Fruit fly (Drosophila melanogaster): ENCODE measurements around the gene Cpr72Eb.

Cpr72Eb gene

dm6 chr3L:16392203-16392800 lies 27.6 kb downstream of the Cpr72Eb start (continued):
- no peak for TF ChIP-seq CG9817 (tag; optimal IDR thresholded peaks at IDR 0.05)
- TF ChIP-seq gcm (GFP tag; optimal IDR thresholded peaks at IDR 0.05): no peak
- 0 out of 3 replicates have a peak, but pooled peaks have one; percentile 8 for TF ChIP-seq HLH4C (GFP tag; IDR thresholded peaks at IDR 0.05; ENCODE audit: partially characterized antibody)
- TF ChIP-seq pros (GFP tag; optimal IDR thresholded peaks at IDR 0.05): no peak

- TF ChIP-seq tio (GFP tag; optimal IDR thresholded peaks at IDR 0.05) (no peak), HLH3B (GFP tag; IDR thresholded peaks at IDR 0.05) (no peak), pfk (GFP tag; optimal IDR thresholded peaks at IDR 0.05) (no peak), CG11560 (tag; IDR thresholded peaks at IDR 0.05) (no peak), CG18619 (GFP tag; optimal IDR thresholded peaks at IDR 0.05) (no peak), CG32532 (GFP tag; IDR thresholded peaks at IDR 0.05) (no peak), az2 (GFP tag; optimal IDR thresholded peaks at IDR 0.05) (no peak), Nf-YC (tag; optimal IDR thresholded peaks at IDR 0.05) (no peak), HHEX (GFP tag; optimal IDR thresholded peaks at IDR 0.05) (no peak), Sox102F (GFP tag; optimal IDR thresholded peaks at IDR 0.05) (peak; percentile 23), NfI (GFP tag; optimal IDR thresholded peaks at IDR 0.05) (no peak), mam (GFP tag; optimal IDR thresholded peaks at IDR 0.05) (no peak), chm (GFP tag; IDR thresholded peaks at IDR 0.05) (no peak), Opbp (GFP tag; IDR thresholded peaks at IDR 0.05; ENCODE audit: partially characterized antibody) (no peak), CG4404 (GFP tag; IDR thresholded peaks at IDR 0.05) (no peak), bab2 (GFP tag; optimal IDR thresholded peaks at IDR 0.05) (no peak), en (GFP tag; optimal IDR thresholded peaks at IDR 0.05) (no peak), nerfin-1 (tag; optimal IDR thresholded peaks at IDR 0.05) (peak; percentile 17), eve (GFP tag; optimal IDR thresholded peaks at IDR 0.05) (no peak), CG8478 (optimal IDR thresholded peaks at IDR 0.05) (no peak), pb (GFP tag; optimal IDR thresholded peaks at IDR 0.05) (no peak), Bdp1 (GFP tag; optimal IDR thresholded peaks at IDR 0.05) (no peak), CG10366 (GFP tag; IDR thresholded peaks at IDR 0.05) (no peak), crp (GFP tag; optimal IDR thresholded peaks at IDR 0.05) (no peak), CG6689 (GFP tag; IDR thresholded peaks at IDR 0.05) (peak; percentile 17; the same call in 1 of the 2 replicates), CG6765 (GFP tag; optimal IDR thresholded peaks at IDR 0.05) (no peak), BEAF-32 (GFP tag; optimal IDR thresholded peaks at IDR 0.05) (no peak), CG8359 (GFP tag; optimal IDR thresholded peaks at IDR 0.05; ENCODE audit: borderline replicate concordance) (no peak), CG11456 (GFP tag; IDR thresholded peaks at IDR 0.05) (no peak), Xbp1 (GFP tag; optimal IDR thresholded peaks at IDR 0.05) (no peak), CG4328 (GFP tag; optimal IDR thresholded peaks at IDR 0.05) (no peak), CG13424 (tag; optimal IDR thresholded peaks at IDR 0.05) (no peak), Camta (GFP tag; optimal IDR thresholded peaks at IDR 0.05) (no peak), CG15269 (tag; optimal IDR thresholded peaks at IDR 0.05) (peak; percentile 51), so (GFP tag; IDR thresholded peaks at IDR 0.05) (no peak), ERR (GFP tag; optimal IDR thresholded peaks at IDR 0.05) (no peak), Ets65A (GFP tag) (no peak), CG3281 (GFP tag; optimal IDR thresholded peaks at IDR 0.05) (no peak), Neu2 (GFP tag; optimal IDR thresholded peaks at IDR 0.05; ENCODE audit: borderline replicate concordance) (no peak), pum (GFP tag; optimal IDR thresholded peaks at IDR 0.05) (no peak), sisA (GFP tag; IDR thresholded peaks at IDR 0.05) (0 out of 2 replicates have a peak, but pooled peaks have one; percentile 7), Chrac-16 (GFP tag; optimal IDR thresholded peaks at IDR 0.05) (no peak), kni (GFP tag; optimal IDR thresholded peaks at IDR 0.05) (no peak), CG18764 (GFP tag; optimal IDR thresholded peaks at IDR 0.05) (no peak), CG2889 (GFP tag; IDR thresholded peaks at IDR 0.05) (no peak)
These were observed 28.2 kb downstream of the Cpr72Eb start for dm6 chr3L:16392874-16393273.
